Fruit fly (Drosophila melanogaster): Measurements from ENCODE around the gene al.

- TF ChIP-seq brk (GFP tag; optimal IDR thresholded peaks at IDR 0.05): no peak
- TF ChIP-seq sv (GFP tag; optimal IDR thresholded peaks at IDR 0.05): no peak
- no peak for TF ChIP-seq Hnf4 (GFP tag; optimal IDR thresholded peaks at IDR 0.05)
- TF ChIP-seq Sp1 (GFP tag; optimal IDR thresholded peaks at IDR 0.05): no peak
- no peak for TF ChIP-seq woc (GFP tag; optimal IDR thresholded peaks at IDR 0.05)
- no peak for TF ChIP-seq CrebA (GFP tag; optimal IDR thresholded peaks at IDR 0.05; ENCODE audit: borderline replicate concordance)
- TF ChIP-seq psq (GFP tag; optimal IDR thresholded peaks at IDR 0.05): no peak
- no peak for TF ChIP-seq foxo (GFP tag; optimal IDR thresholded peaks at IDR 0.05)
- no peak for TF ChIP-seq jim (GFP tag; optimal IDR thresholded peaks at IDR 0.05)
- no peak for TF ChIP-seq Mio (GFP tag; optimal IDR thresholded peaks at IDR 0.05)
These were observed 21.7 kb upstream of the al start for dm6 chr2L:356234-356633.

Measured in whole organism, wandering third instar larva.